Worm (Caenorhabditis elegans) whole organism, late embryonic: ENCODE measurements around the gene C30B5.17.

Experiments
- K02D7.2 ChIP-seq: sonication (generic microtip); optimal IDR thresholded peaks from 2 replicates; lab custom pipeline; 2017; ENCODE audit warnings: mild to moderate bottlenecking, missing genetic modification characterization, missing compliant biosample characterization
- ceh-14 ChIP-seq: sonication (generic microtip); optimal IDR thresholded peaks from 2 replicates; lab custom pipeline; 2016; ENCODE audit warnings: missing genotype, missing genetic modification characterization, missing compliant biosample characterization
- ceh-18 ChIP-seq: sonication (generic microtip); optimal IDR thresholded peaks from 2 replicates; lab custom pipeline; 2016; ENCODE audit warnings: missing genetic modification characterization, missing compliant biosample characterization
- ceh-30 ChIP-seq: fragments of 150-350 bp; optimal IDR thresholded peaks from 2 replicates; lab custom pipeline; 2014; ENCODE audit warnings: missing biosample characterization, missing genetic modification characterization
- ceh-31 ChIP-seq: sonication (generic microtip); optimal IDR thresholded peaks from 2 replicates; lab custom pipeline; 2016; ENCODE audit warnings: missing genetic modification characterization, missing compliant biosample characterization
- dve-1 ChIP-seq: sonication (generic microtip); optimal IDR thresholded peaks from 2 replicates; lab custom pipeline; 2017; ENCODE audit warnings: antibody characterized with exemption, mild to moderate bottlenecking, missing genetic modification characterization, missing compliant biosample characterization
- elt-2 ChIP-seq: sonication (generic microtip); optimal IDR thresholded peaks from 2 replicates; lab custom pipeline; 2016; ENCODE audit warnings: missing genetic modification reagents, missing genetic modification characterization, missing compliant biosample characterization
- elt-4 ChIP-seq: sonication (generic microtip); optimal IDR thresholded peaks from 2 replicates; lab custom pipeline; 2016; ENCODE audit warnings: missing genetic modification characterization, missing compliant biosample characterization
- eyg-1 ChIP-seq: sonication (generic microtip); optimal IDR thresholded peaks from 2 replicates; lab custom pipeline; 2016; ENCODE audit warnings: missing genotype, missing genetic modification characterization, missing compliant biosample characterization
- fkh-10 ChIP-seq: fragments of 150-350 bp; optimal IDR thresholded peaks from 2 replicates; lab custom pipeline; 2014; ENCODE audit warnings: missing biosample characterization, missing genetic modification reagents, missing genetic modification characterization
- gmeb-2 ChIP-seq: sonication (generic microtip); optimal IDR thresholded peaks from 2 replicates; lab custom pipeline; 2016; ENCODE audit warnings: missing genetic modification characterization, inconsistent platforms, missing compliant biosample characterization
- lin-11 ChIP-seq: fragments of 200-800 bp; sonication (Bioruptor generic); optimal IDR thresholded peaks from 2 replicates; lab custom pipeline; 2018; ENCODE audit warnings: mild to moderate bottlenecking, missing genetic modification characterization, missing compliant biosample characterization
- rnt-1 ChIP-seq: sonication (generic microtip); optimal IDR thresholded peaks from 2 replicates; lab custom pipeline; 2016; ENCODE audit warnings: missing genetic modification characterization, missing compliant biosample characterization
- sdc-2 ChIP-seq: sonication (generic microtip); optimal IDR thresholded peaks from 2 replicates; lab custom pipeline; 2016; ENCODE audit warnings: missing genotype, missing genetic modification characterization, missing compliant biosample characterization
- ttx-3 ChIP-seq: sonication (generic microtip); optimal IDR thresholded peaks from 2 replicates; lab custom pipeline; 2016; ENCODE audit warnings: missing genetic modification reagents, missing genetic modification characterization, missing compliant biosample characterization
- unc-42 ChIP-seq: sonication (generic microtip); optimal IDR thresholded peaks from 2 replicates; lab custom pipeline; 2016; ENCODE audit warnings: missing genotype, missing genetic modification characterization, missing compliant biosample characterization
- unc-55 ChIP-seq: sonication (generic microtip); optimal IDR thresholded peaks from 2 replicates; lab custom pipeline; 2017; ENCODE audit warnings: missing biosample characterization, missing genetic modification reagents, missing genetic modification characterization

The C30B5.17 gene

DNA sequence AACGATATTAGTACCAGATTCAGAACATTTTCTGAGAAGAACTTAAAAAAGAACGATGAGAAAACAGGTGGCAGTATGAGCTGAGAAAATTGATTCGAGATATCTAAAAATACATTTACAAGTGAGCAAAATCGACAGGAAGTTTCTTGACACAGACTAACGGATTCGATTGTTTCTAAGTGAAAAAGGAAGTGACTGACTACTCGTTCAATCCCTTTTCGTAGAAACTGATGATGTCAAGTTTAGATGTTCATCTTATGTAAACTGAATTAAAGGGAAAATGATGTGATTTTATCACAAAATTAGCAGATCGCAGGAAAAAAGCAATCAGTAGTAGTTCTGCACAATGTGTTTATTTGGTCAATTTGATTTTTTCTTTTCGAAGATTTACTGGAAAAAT, 37.7 kb downstream of the C30B5.17 start:
- no peak for TF ChIP-seq unc-55 (GFP tag; lab: Kevin White, UChicago)
- peak; percentile 0 for TF ChIP-seq unc-42 (tag; lab: Kevin White, UChicago)
- no peak for TF ChIP-seq eyg-1 (tag; lab: Kevin White, UChicago)

DNA sequence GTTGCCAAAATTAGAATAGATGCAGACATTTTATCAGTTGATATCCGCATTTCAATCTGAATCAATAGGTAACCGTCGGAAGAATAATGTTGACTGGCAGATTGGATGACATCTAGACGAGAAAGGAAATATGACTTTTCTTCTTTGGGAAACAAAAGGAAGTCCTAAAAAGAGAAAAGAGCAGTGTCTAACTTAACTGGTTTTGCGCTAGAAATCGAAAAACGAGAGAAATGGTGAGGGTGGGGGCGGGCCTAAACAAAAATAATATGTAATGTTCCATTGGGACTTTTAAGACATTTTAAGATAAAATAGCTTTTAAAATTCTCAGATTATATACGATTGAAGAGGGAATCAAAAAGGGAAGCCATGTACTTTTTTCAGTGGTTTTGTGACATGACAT, 41.8 kb downstream of the C30B5.17 start, which contains the start of gene exp-1:
exp-1 (minus strand) TSS at position 101 of the 400 bp plus-strand sequence.
- TF ChIP-seq sdc-2, result no peak

DNA sequence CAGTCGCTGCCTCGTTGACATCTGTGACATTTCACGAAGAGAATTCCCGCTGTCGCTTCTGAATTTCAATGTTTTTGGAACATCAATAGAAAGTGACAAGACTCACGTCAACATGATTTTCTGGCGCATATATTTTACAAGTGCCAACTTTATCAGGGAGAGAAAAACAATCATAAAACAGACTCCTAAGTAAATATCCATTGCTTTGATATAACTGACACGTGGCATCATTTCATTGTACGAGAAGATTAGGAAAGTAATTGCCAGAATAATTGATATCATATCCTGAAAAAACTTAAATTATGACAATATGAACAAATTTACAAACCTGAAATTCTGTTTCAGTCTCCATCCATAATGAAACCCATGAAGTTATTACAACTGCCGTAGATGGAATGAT, 44.7 kb downstream of the C30B5.17 start:
- no peak for TF ChIP-seq rnt-1 (tag; lab: Kevin White, UChicago)
- TF ChIP-seq dve-1 (tag; lab: Kevin White, UChicago), result no peak
- no peak for TF ChIP-seq fkh-10 (GFP tag; lab: Kevin White, UChicago)
- TF ChIP-seq elt-4 (tag; lab: Kevin White, UChicago), result no peak
- TF ChIP-seq ttx-3 (tag; lab: Kevin White, UChicago), result no peak
- no peak for TF ChIP-seq lin-11 (tag; lab: Kevin White, UChicago)
- TF ChIP-seq K02D7.2, result no peak
- no peak for TF ChIP-seq elt-2 (tag; lab: Kevin White, UChicago)
- no peak for TF ChIP-seq ceh-14 (tag; lab: Kevin White, UChicago)
- no peak for TF ChIP-seq gmeb-2 (tag; lab: Kevin White, UChicago)
- no peak for TF ChIP-seq unc-42 (tag; lab: Kevin White, UChicago)
- TF ChIP-seq ceh-18, result no peak
- no peak for TF ChIP-seq sdc-2
- TF ChIP-seq ceh-30 (tag; lab: Kevin White, UChicago), result no peak
- no peak for TF ChIP-seq ceh-31 (tag; lab: Kevin White, UChicago)
